Fruit fly (Drosophila melanogaster): ENCODE results near the gene CG11349.

Gene CG11349

DNA sequence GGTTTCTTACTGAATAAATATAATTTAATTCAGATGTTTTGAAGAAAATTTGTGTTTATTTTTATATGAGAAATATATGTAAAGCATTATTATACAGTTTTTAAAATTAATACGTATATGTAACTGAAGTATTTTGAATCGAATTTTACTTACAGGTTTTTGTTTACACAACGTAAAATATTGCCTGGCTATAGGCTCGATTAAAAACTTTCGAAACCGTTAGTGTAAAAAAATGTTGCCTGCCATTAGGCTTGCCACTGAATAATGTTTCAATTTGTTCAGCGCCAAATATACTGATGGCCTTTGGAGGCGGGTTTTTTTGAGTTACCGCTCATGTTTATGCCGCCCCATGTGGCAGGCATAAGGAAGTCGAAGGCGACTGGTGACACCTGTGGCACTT, 46.3 kb upstream of the CG11349 start (continued):
- peak; percentile 8 for TF ChIP-seq CG8281 (tag; optimal IDR thresholded peaks at IDR 0.05)
- TF ChIP-seq Dp (GFP tag; optimal IDR thresholded peaks at IDR 0.05) = peak; percentile 42
- TF ChIP-seq slbo (GFP tag; IDR thresholded peaks at IDR 0.05) = 0 out of 2 replicates have a peak, but pooled peaks have one; percentile 2
- TF ChIP-seq Doc2 (GFP tag; IDR thresholded peaks at IDR 0.05) = no peak
- no peak for TF ChIP-seq CG4854 (GFP tag; optimal IDR thresholded peaks at IDR 0.05)
- TF ChIP-seq Gug (GFP tag; IDR thresholded peaks at IDR 0.05) = no peak
- no peak for TF ChIP-seq CG2116 (GFP tag; optimal IDR thresholded peaks at IDR 0.05)
- peak; percentile 59 for TF ChIP-seq sens (GFP tag)

DNA sequence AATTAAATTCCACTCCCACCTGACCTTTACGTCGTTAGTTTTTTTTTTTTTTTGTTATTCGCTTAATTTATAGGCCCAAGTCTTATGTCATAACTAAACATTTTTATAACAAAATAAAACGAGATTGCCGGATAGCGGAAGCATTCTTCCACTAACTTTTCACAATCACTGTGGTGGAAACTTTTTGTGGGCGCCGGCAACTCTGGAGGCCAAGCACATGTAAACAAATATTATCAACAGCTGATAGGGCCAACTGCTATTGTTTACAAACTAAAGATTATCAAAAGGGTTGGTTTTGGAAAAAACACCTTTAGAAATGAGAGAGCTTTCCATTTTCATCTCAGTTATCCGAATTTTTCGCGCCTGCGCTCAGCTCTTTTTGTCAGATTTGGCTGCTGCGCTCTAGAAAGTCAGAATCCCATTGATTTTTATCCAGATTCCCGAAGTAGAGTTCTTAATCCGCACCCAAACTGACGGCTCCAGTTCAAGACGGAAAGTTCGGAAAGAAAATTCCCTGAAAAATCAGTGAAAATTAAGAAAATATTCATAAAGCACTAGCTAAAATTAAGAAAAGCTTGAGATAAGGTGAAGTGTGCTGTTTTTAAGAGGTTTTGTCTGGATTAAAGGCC, 43.8 kb upstream of the CG11349 start, which contains the start of gene nAChRbeta1:
Gene nAChRbeta1, plus strand, starts transcription at position 432 of the 629 bp plus-strand sequence.
- TF ChIP-seq nom (GFP tag; optimal IDR thresholded peaks at IDR 0.05) (no peak), CG6272 (GFP tag; IDR thresholded peaks at IDR 0.05) (no peak), bcd (GFP tag; optimal IDR thresholded peaks at IDR 0.05) (no peak), tgo (GFP tag; IDR thresholded peaks at IDR 0.05) (no peak), lab (GFP tag; optimal IDR thresholded peaks at IDR 0.05) (peak; percentile 4), fu2 (GFP tag; optimal IDR thresholded peaks at IDR 0.05) (no peak), Scr (GFP tag; IDR thresholded peaks at IDR 0.05; ENCODE audit: partially characterized antibody) (no peak), dimm (GFP tag; IDR thresholded peaks at IDR 0.05) (no peak), Dll (GFP tag; IDR thresholded peaks at IDR 0.05; ENCODE audit: partially characterized antibody) (no peak), CG11093 (GFP tag; IDR thresholded peaks at IDR 0.05) (no peak), CG18011 (GFP tag; optimal IDR thresholded peaks at IDR 0.05) (no peak), CG31388 (GFP tag; optimal IDR thresholded peaks at IDR 0.05) (no peak), Side (GFP tag; optimal IDR thresholded peaks at IDR 0.05) (no peak), Mrtf (GFP tag; IDR thresholded peaks at IDR 0.05) (no peak), CG14050 (GFP tag; IDR thresholded peaks at IDR 0.05) (no peak), crp (GFP tag; optimal IDR thresholded peaks at IDR 0.05) (peak in 1 of 2 experiments; percentile 45), CG31365 (tag; optimal IDR thresholded peaks at IDR 0.05) (no peak), CG4617 (GFP tag; optimal IDR thresholded peaks at IDR 0.05; ENCODE audit: borderline replicate concordance) (no peak), sens (GFP tag) (no peak), CG13296 (GFP tag; optimal IDR thresholded peaks at IDR 0.05) (no peak), CG34422 (GFP tag; IDR thresholded peaks at IDR 0.05) (peak; percentile 76; the same call in 1 of the 3 replicates), Fer3 (tag; optimal IDR thresholded peaks at IDR 0.05) (peak; percentile 20), vnd (GFP tag; IDR thresholded peaks at IDR 0.05; ENCODE audit: partially characterized antibody) (no peak), unc-4 (GFP tag; IDR thresholded peaks at IDR 0.05; ENCODE audit: partially characterized antibody) (no peak), CG14441 (GFP tag; IDR thresholded peaks at IDR 0.05) (no peak), Mes4 (GFP tag; optimal IDR thresholded peaks at IDR 0.05) (no peak), CG1602 (GFP tag; optimal IDR thresholded peaks at IDR 0.05) (no peak), slou (GFP tag; optimal IDR thresholded peaks at IDR 0.05) (no peak), Nf-YB (GFP tag; optimal IDR thresholded peaks at IDR 0.05) (no peak), tin (GFP tag; optimal IDR thresholded peaks at IDR 0.05) (no peak), CG10431 (GFP tag; optimal IDR thresholded peaks at IDR 0.05) (no peak), CG10959 (GFP tag; IDR thresholded peaks at IDR 0.05) (no peak), Ssrp (tag; optimal IDR thresholded peaks at IDR 0.05) (no peak), CG1233 (GFP tag; optimal IDR thresholded peaks at IDR 0.05) (no peak), Fer1 (GFP tag; optimal IDR thresholded peaks at IDR 0.05) (peak; percentile 24), Trl (optimal IDR thresholded peaks at IDR 0.05) (peak in 1 of 2 experiments; percentile 17), Trl (GFP tag; optimal IDR thresholded peaks at IDR 0.05) (no peak), CG6813 (GFP tag; optimal IDR thresholded peaks at IDR 0.05) (no peak), pfk (GFP tag; optimal IDR thresholded peaks at IDR 0.05) (no peak), nau (GFP tag; optimal IDR thresholded peaks at IDR 0.05) (no peak), Deaf1 (tag; optimal IDR thresholded peaks at IDR 0.05) (peak; percentile 61), CG2120 (GFP tag; optimal IDR thresholded peaks at IDR 0.05) (peak; percentile 14)
